Fruit fly (Drosophila melanogaster): ENCODE results near the gene CG11537.

Gene CG11537

DNA sequence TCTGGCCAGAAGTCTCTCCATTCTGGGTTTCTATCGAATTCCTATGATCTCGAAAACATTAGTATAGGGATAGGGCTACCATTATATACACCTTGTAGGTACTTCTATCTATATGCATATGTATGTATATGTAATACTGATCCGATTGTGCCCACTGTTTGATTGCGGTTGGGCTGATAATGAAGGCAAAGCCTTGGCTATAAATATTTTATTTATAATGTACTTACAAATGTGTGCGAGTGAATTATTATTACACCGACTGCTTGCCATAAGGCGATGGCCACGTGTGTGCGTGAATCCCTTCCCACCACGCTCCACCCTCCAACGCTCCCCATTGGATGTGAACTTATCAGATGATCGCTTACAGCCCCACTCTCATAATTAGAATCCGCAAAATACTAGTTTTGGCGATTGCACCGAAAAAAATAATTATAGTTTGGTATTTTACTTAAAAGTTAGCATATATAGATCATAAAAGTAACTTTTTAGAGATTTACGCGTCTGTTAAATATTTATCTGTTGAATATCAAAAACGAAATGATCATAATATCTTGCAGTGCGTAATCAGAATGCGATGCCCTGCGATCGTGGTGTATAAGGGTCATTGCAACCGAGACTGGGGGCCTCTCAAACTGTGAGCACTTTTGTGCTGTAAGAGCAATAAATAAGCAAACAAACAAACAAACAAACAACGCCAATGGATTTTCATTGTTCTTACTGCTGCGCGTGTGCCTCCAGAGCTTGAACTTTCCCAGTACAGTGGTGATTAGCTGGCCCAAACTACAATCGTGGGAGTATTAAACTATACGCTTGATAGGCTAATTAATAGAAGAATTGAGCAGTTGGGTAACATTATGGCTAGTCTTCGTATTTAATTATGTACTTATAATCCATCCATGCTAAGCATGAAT lies 62.9 kb downstream of the CG11537 start:
- TF ChIP-seq rn (GFP tag; IDR thresholded peaks at IDR 0.05) (peak; percentile 4; the same call in 1 of the 2 replicates), CG8159 (tag; optimal IDR thresholded peaks at IDR 0.05) (peak; percentile 46), D1 (tag; optimal IDR thresholded peaks at IDR 0.05) (no peak), Pif1A (GFP tag; optimal IDR thresholded peaks at IDR 0.05) (no peak), CG15710 (tag; optimal IDR thresholded peaks at IDR 0.05) (peak; percentile 42), Snoo (tag; optimal IDR thresholded peaks at IDR 0.05) (no peak), CG32121 (GFP tag; IDR thresholded peaks at IDR 0.05) (peak; percentile 59), CG17806 (tag; optimal IDR thresholded peaks at IDR 0.05) (peak; percentile 30), CG8301 (tag; optimal IDR thresholded peaks at IDR 0.05) (peak; percentile 30), CG13204 (GFP tag; optimal IDR thresholded peaks at IDR 0.05) (no peak), Ets98B (GFP tag; IDR thresholded peaks at IDR 0.05) (peak; percentile 12; the same call in 1 of the 2 replicates), CG10348 (GFP tag; IDR thresholded peaks at IDR 0.05) (no peak), EcR (GFP tag; optimal IDR thresholded peaks at IDR 0.05) (peak; percentile 52), fd96Ca (GFP tag; IDR thresholded peaks at IDR 0.05) (peak; percentile 7; the same call in 1 of the 3 replicates), CG14655 (GFP tag; optimal IDR thresholded peaks at IDR 0.05) (peak; percentile 40), CG9948 (tag; optimal IDR thresholded peaks at IDR 0.05) (peak; percentile 41), CG4496 (GFP tag; IDR thresholded peaks at IDR 0.05) (peak; percentile 79; the same call in 2 of the 3 replicates), CG12605 (GFP tag; IDR thresholded peaks at IDR 0.05) (peak; percentile 42)

DNA sequence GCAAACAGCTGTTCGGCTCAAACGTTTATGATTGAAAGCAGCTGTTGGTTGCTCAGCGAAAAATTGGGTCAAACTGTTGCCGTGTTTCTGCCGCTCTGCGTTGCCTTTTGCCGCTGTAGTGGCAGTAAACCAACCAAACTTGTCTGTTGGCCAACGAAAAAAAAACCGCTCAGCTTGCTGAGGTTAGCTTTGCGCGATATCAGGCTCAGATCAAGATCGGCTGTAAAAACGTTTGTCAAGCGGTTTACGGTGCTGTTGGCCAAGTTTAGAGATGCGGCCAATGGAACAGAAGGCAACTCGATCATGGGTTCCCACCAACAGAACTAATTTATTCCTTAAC lies 64.1 kb downstream of the CG11537 start:
- no peak for TF ChIP-seq CG12605 (GFP tag; IDR thresholded peaks at IDR 0.05)
- no peak for TF ChIP-seq Pif1A (GFP tag; optimal IDR thresholded peaks at IDR 0.05)
- TF ChIP-seq CG8301 (tag; optimal IDR thresholded peaks at IDR 0.05) = no peak
- TF ChIP-seq CG9948 (tag; optimal IDR thresholded peaks at IDR 0.05) = no peak
- TF ChIP-seq gl (tag; optimal IDR thresholded peaks at IDR 0.05) = no peak

DNA sequence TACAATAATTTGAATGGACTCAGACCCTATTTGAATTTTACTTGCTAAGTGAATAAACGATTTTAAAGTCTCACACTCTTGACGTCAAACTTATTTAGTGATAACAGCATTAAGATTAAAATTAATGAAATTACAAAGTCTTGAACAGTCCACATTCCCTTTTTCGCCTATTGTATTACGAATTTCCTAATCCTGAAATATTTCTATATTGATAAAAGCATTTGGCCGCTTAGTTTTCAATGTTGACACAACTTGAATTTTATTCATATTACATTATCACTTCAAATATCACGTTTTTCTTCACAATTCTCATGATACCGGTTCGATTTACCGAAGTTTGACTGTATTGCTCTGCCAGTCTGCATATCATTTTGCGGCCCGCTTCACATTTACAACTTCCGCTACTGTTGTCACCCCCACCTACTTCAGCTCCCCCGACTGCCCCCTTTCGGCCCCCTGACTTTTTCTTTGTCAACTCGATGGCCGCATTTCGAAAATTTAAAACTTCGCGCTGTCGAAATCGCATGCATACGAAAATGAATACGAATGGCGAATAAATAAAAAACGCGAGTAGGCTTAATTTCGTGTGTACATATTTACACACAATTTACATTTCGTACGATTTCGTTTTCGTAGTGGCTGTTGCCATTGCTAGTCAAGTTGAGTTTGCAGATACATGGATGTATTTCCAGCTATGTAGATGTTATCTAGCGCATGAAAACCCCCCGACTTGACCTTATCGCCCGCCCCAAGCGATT lies 64.7 kb downstream of the CG11537 start:
- TF ChIP-seq Pif1A (GFP tag; optimal IDR thresholded peaks at IDR 0.05) (peak; percentile 12), CG14655 (GFP tag; optimal IDR thresholded peaks at IDR 0.05) (peak; percentile 32), CG17806 (tag; optimal IDR thresholded peaks at IDR 0.05) (peak; percentile 16), CG8159 (tag; optimal IDR thresholded peaks at IDR 0.05) (peak; percentile 55), Ets98B (GFP tag; IDR thresholded peaks at IDR 0.05) (no peak), CG15710 (tag; optimal IDR thresholded peaks at IDR 0.05) (peak; percentile 47), rn (GFP tag; IDR thresholded peaks at IDR 0.05) (no peak), Snoo (tag; optimal IDR thresholded peaks at IDR 0.05) (peak; percentile 46), CG10348 (GFP tag; IDR thresholded peaks at IDR 0.05) (no peak), EcR (GFP tag; optimal IDR thresholded peaks at IDR 0.05) (no peak), CG8301 (tag; optimal IDR thresholded peaks at IDR 0.05) (peak; percentile 56), CG9948 (tag; optimal IDR thresholded peaks at IDR 0.05) (peak; percentile 28)
